Fruit fly (Drosophila melanogaster): ENCODE measurements around the gene CG17325.

- TF ChIP-seq CG7368 (GFP tag; optimal IDR thresholded peaks at IDR 0.05) (no peak), Sox15 (GFP tag; optimal IDR thresholded peaks at IDR 0.05) (no peak), lz (GFP tag; optimal IDR thresholded peaks at IDR 0.05) (no peak), Eip93F (GFP tag; optimal IDR thresholded peaks at IDR 0.05) (no peak), spab (GFP tag; optimal IDR thresholded peaks at IDR 0.05) (no peak)
These were observed 10.7 kb upstream of the CG17325 start for dm6 chr2L:18801704-18802103.

Measured in whole organism, prepupa.